Fruit fly (Drosophila melanogaster): Measurements from ENCODE around the gene CG4594.

Gene CG4594

dm6 chr2L:9937908-9938307 is 17.9 kb downstream of the CG4594 start, which contains the start of gene Arglu1:
Gene Arglu1, minus strand, starts transcription at chr2L:9938134.
- TF ChIP-seq pdm3 (GFP tag; optimal IDR thresholded peaks at IDR 0.05) (no peak), cyc (GFP tag; optimal IDR thresholded peaks at IDR 0.05) (peak; percentile 40), CG10631 (GFP tag; optimal IDR thresholded peaks at IDR 0.05) (no peak), Sox102F (GFP tag; optimal IDR thresholded peaks at IDR 0.05) (no peak), CG6854 (GFP tag; optimal IDR thresholded peaks at IDR 0.05) (no peak), svp (GFP tag) (no peak), CG15336 (GFP tag; IDR thresholded peaks at IDR 0.05) (no peak), Sox15 (GFP tag; optimal IDR thresholded peaks at IDR 0.05) (no peak), lz (GFP tag; optimal IDR thresholded peaks at IDR 0.05) (peak; percentile 41), CG31627 (GFP tag; optimal IDR thresholded peaks at IDR 0.05) (peak; percentile 9), CG11762 (GFP tag; optimal IDR thresholded peaks at IDR 0.05; ENCODE audit: insufficient read depth) (no peak), salr (GFP tag; optimal IDR thresholded peaks at IDR 0.05) (no peak), net (GFP tag; optimal IDR thresholded peaks at IDR 0.05) (no peak), Eip75B (GFP tag; optimal IDR thresholded peaks at IDR 0.05) (no peak), CG6808 (GFP tag; optimal IDR thresholded peaks at IDR 0.05) (no peak), spab (GFP tag; optimal IDR thresholded peaks at IDR 0.05) (no peak), ss (GFP tag; optimal IDR thresholded peaks at IDR 0.05) (no peak), CG6163 (GFP tag; IDR thresholded peaks at IDR 0.05) (peak; percentile 53; the same call in 2 of the 3 replicates), CG9139 (GFP tag; optimal IDR thresholded peaks at IDR 0.05) (no peak), esn (GFP tag; optimal IDR thresholded peaks at IDR 0.05) (no peak), topi (GFP tag; optimal IDR thresholded peaks at IDR 0.05) (no peak)

- TF ChIP-seq CG11762 (GFP tag; optimal IDR thresholded peaks at IDR 0.05; ENCODE audit: insufficient read depth) (peak; percentile 29), CG32006 (GFP tag; optimal IDR thresholded peaks at IDR 0.05) (no peak), lz (GFP tag; optimal IDR thresholded peaks at IDR 0.05) (peak; percentile 42), Sox14 (GFP tag; optimal IDR thresholded peaks at IDR 0.05) (peak; percentile 2), cyc (GFP tag; optimal IDR thresholded peaks at IDR 0.05) (peak; percentile 42), net (GFP tag; optimal IDR thresholded peaks at IDR 0.05) (peak; percentile 39), Eip78C (GFP tag) (peak; percentile 74), pdm3 (GFP tag; optimal IDR thresholded peaks at IDR 0.05) (no peak), fd59A (GFP tag; optimal IDR thresholded peaks at IDR 0.05) (peak; percentile 19), CG31627 (GFP tag; optimal IDR thresholded peaks at IDR 0.05) (peak; percentile 35), Ets96B (tag; optimal IDR thresholded peaks at IDR 0.05) (peak; percentile 13), topi (GFP tag; optimal IDR thresholded peaks at IDR 0.05) (peak; percentile 40), esn (GFP tag; optimal IDR thresholded peaks at IDR 0.05) (peak; percentile 58), CG3919 (GFP tag; optimal IDR thresholded peaks at IDR 0.05) (peak; percentile 61), Sox102F (GFP tag; optimal IDR thresholded peaks at IDR 0.05) (no peak), CG6792 (GFP tag; optimal IDR thresholded peaks at IDR 0.05) (no peak), CG7368 (GFP tag; optimal IDR thresholded peaks at IDR 0.05) (peak; percentile 18), eg (GFP tag; IDR thresholded peaks at IDR 0.05) (peak; percentile 56; the same call in 1 of the 3 replicates), CG6163 (GFP tag; IDR thresholded peaks at IDR 0.05) (0 out of 3 replicates have a peak, but pooled peaks have one; percentile 29), vri (GFP tag; optimal IDR thresholded peaks at IDR 0.05) (peak; percentile 59)
Observed at dm6 chr2L:9938631-9939256, 18.8 kb downstream of the CG4594 start, which contains the start of the genes Datp and CG4619. Gene Datp, minus strand, starts transcription at chr2L:9938790. Gene CG4619, plus strand, starts transcription at chr2L:9938863.

dm6 chr2L:9943521-9943920 is 23.6 kb downstream of the CG4594 start:
- no peak for TF ChIP-seq CG6276 (GFP tag; optimal IDR thresholded peaks at IDR 0.05)
- TF ChIP-seq CG3032 (tag; optimal IDR thresholded peaks at IDR 0.05) = no peak
- TF ChIP-seq CG15336 (GFP tag; IDR thresholded peaks at IDR 0.05) = no peak
- TF ChIP-seq salr (GFP tag; optimal IDR thresholded peaks at IDR 0.05) = no peak
- TF ChIP-seq Eip78C (GFP tag) = peak; percentile 55
- TF ChIP-seq lz (GFP tag; optimal IDR thresholded peaks at IDR 0.05) = no peak
- TF ChIP-seq vri (GFP tag; optimal IDR thresholded peaks at IDR 0.05) = peak; percentile 74
- TF ChIP-seq CG6854 (GFP tag; optimal IDR thresholded peaks at IDR 0.05) = no peak
- no peak for TF ChIP-seq Met (GFP tag; optimal IDR thresholded peaks at IDR 0.05)
- TF ChIP-seq esn (GFP tag; optimal IDR thresholded peaks at IDR 0.05) = no peak
- TF ChIP-seq cyc (GFP tag; optimal IDR thresholded peaks at IDR 0.05) = no peak

Measured in whole organism, prepupa.